Worm (Caenorhabditis elegans) whole organism, young adult: Measurements from ENCODE around the gene fbxb-103.

ENCODE experiments used
- B0035.1 ChIP-seq: sonication (generic microtip); optimal IDR thresholded peaks from 2 replicates; lab custom pipeline; 2016; ENCODE audit warnings: missing genetic modification characterization, mild to moderate bottlenecking, missing compliant biosample characterization, missing genotype, missing genetic modification reagents
- C06A6.2 ChIP-seq: fragments of 200-800 bp; sonication (Bioruptor generic); conservative IDR thresholded peaks from 2 replicates; pipeline ENCODE4 v1.3.6; 2022; ENCODE audit warnings: missing genetic modification characterization, missing compliant biosample characterization
- F10E7.11 ChIP-seq: sonication (generic microtip); optimal IDR thresholded peaks from 2 replicates; lab custom pipeline; 2017; ENCODE audit warnings: mild to moderate bottlenecking, missing genetic modification characterization, moderate library complexity, missing compliant biosample characterization
- F22D6.2 ChIP-seq: sonication (generic microtip); optimal IDR thresholded peaks from 2 replicates; lab custom pipeline; 2016; ENCODE audit warnings: mild to moderate bottlenecking, missing genetic modification characterization, missing compliant biosample characterization
- F37B4.10 ChIP-seq: fragments of 200-800 bp; sonication (Bioruptor generic); IDR thresholded peaks from 2 replicates; pipeline ENCODE4 v1.3.6; 2022; ENCODE audit warnings: missing genetic modification characterization, missing compliant biosample characterization
- Y56A3A.18 ChIP-seq: fragments of 200-800 bp; sonication (Bioruptor generic); IDR thresholded peaks from 2 replicates; pipeline ENCODE4 v1.3.6; 2022; ENCODE audit warnings: missing genetic modification reagents, missing genetic modification characterization, missing compliant biosample characterization
- aptf-2 ChIP-seq: fragments of 200-800 bp; sonication (Bioruptor generic); conservative IDR thresholded peaks from 2 replicates; pipeline ENCODE4 v1.3.6; 2022; ENCODE audit warnings: missing genetic modification reagents, missing genetic modification characterization, missing compliant biosample characterization
- attf-3 ChIP-seq: fragments of 200-800 bp; sonication (Bioruptor generic); conservative IDR thresholded peaks from 2 replicates; pipeline ENCODE4 v1.3.6; 2022; ENCODE audit warnings: missing genetic modification reagents, missing genetic modification characterization, missing compliant biosample characterization
- attf-5 ChIP-seq: fragments of 200-800 bp; sonication (Bioruptor generic); optimal IDR thresholded peaks from 2 replicates; lab custom pipeline; 2018; ENCODE audit warnings: mild to moderate bottlenecking, missing genetic modification characterization, missing compliant biosample characterization
- attf-6 ChIP-seq: fragments of 200-800 bp; sonication (Bioruptor generic); IDR thresholded peaks from 2 replicates; pipeline ENCODE4 v1.3.6; 2022; ENCODE audit warnings: missing genetic modification reagents, missing genetic modification characterization, missing compliant biosample characterization
- bed-1 ChIP-seq: fragments of 200-800 bp; sonication (Bioruptor generic); IDR thresholded peaks from 2 replicates; pipeline ENCODE4 v1.3.6; 2022; ENCODE audit warnings: missing genetic modification reagents, missing genetic modification characterization, missing compliant biosample characterization
- ccch-3 ChIP-seq: fragments of 200-800 bp; sonication (Bioruptor generic); optimal IDR thresholded peaks from 2 replicates; lab custom pipeline; 2018; ENCODE audit warnings: mild to moderate bottlenecking, missing genetic modification characterization, missing compliant biosample characterization
- cebp-1 ChIP-seq, 2 experiments: fragments of 200-800 bp in 1 of 2; sonication (Bioruptor generic) in 1 of 2; sonication (generic microtip) in 1 of 2; IDR thresholded peaks in 1 of 2; optimal IDR thresholded peaks in 1 of 2; 2 replicates each; pipeline versions ENCODE4 v1.3.6 to Lab custom; 2017 to 2022; ENCODE audit warnings: missing compliant biosample characterization in 2 of 2, missing genetic modification characterization in 2 of 2, mild to moderate bottlenecking in 1 of 2, missing genetic modification reagents in 1 of 2, moderate library complexity in 1 of 2
- die-1 ChIP-seq: sonication (generic microtip); optimal IDR thresholded peaks from 2 replicates; lab custom pipeline; 2016; ENCODE audit warnings: missing genotype, mild to moderate bottlenecking, missing genetic modification characterization, missing compliant biosample characterization
- dox-1 ChIP-seq: fragments of 200-800 bp; sonication (Bioruptor generic); IDR thresholded peaks from 2 replicates; pipeline ENCODE4 v1.3.6; 2022; ENCODE audit warnings: missing genetic modification reagents, missing genetic modification characterization, missing compliant biosample characterization
- dpl-1 ChIP-seq: fragments of 150-350 bp; optimal IDR thresholded peaks from 2 replicates; lab custom pipeline; 2014; ENCODE audit warnings: missing biosample characterization, missing genetic modification reagents, missing genetic modification characterization
- him-1 ChIP-seq: sonication (generic microtip); optimal IDR thresholded peaks from 2 replicates; lab custom pipeline; 2016; ENCODE audit warnings: missing genotype, missing genetic modification reagents, missing genetic modification characterization, missing compliant biosample characterization
- hlh-12 ChIP-seq: sonication (generic microtip); optimal IDR thresholded peaks from 2 replicates; lab custom pipeline; 2016; ENCODE audit warnings: missing genetic modification characterization, missing compliant biosample characterization
- hlh-26 ChIP-seq: fragments of 200-800 bp; sonication (Bioruptor generic); conservative IDR thresholded peaks from 2 replicates; pipeline ENCODE4 v1.3.6; 2022; ENCODE audit warnings: missing genetic modification reagents, missing genetic modification characterization, missing compliant biosample characterization
- hmg-1.2 ChIP-seq: fragments of 200-800 bp; sonication (Bioruptor generic); IDR thresholded peaks from 2 replicates; pipeline ENCODE4 v1.3.6; 2022; ENCODE audit warnings: missing genetic modification reagents, missing genetic modification characterization, missing compliant biosample characterization
- hrde-1 ChIP-seq: sonication (generic microtip); optimal IDR thresholded peaks from 2 replicates; lab custom pipeline; 2016; ENCODE audit warnings: missing genetic modification characterization, mild to moderate bottlenecking, missing compliant biosample characterization, moderate library complexity, missing genotype, missing genetic modification reagents, borderline replicate concordance
- hsf-1 ChIP-seq: fragments of 200-800 bp; sonication (Bioruptor generic); IDR thresholded peaks from 2 replicates; pipeline ENCODE4 v1.3.6; 2022; ENCODE audit warnings: missing genetic modification reagents, missing genetic modification characterization, missing compliant biosample characterization
- let-607 ChIP-seq, 2 experiments: fragments of 200-800 bp in 1 of 2; sonication (Bioruptor generic) in 1 of 2; sonication (generic microtip) in 1 of 2; optimal IDR thresholded peaks; 2 replicates each; lab custom pipeline; 2016 to 2018; ENCODE audit warnings: mild to moderate bottlenecking in 2 of 2, missing compliant biosample characterization in 2 of 2, missing genetic modification characterization in 2 of 2, moderate library complexity in 2 of 2, missing genotype in 1 of 2
- lir-1 ChIP-seq: fragments of 200-800 bp; sonication (Bioruptor generic); conservative IDR thresholded peaks from 2 replicates; pipeline ENCODE4 v1.3.6; 2022; ENCODE audit warnings: missing genetic modification reagents, missing genetic modification characterization, missing compliant biosample characterization
- mxl-1 ChIP-seq: sonication (generic microtip); optimal IDR thresholded peaks from 2 replicates; lab custom pipeline; 2016; ENCODE audit warnings: missing genetic modification characterization, missing compliant biosample characterization
- nfyb-1 ChIP-seq: fragments of 200-800 bp; sonication (Bioruptor generic); IDR thresholded peaks from 2 replicates; pipeline ENCODE4 v1.3.6; 2022; ENCODE audit warnings: missing genetic modification reagents, missing genetic modification characterization, missing compliant biosample characterization
- nhr-27 ChIP-seq: fragments of 200-800 bp; sonication (Bioruptor generic); optimal IDR thresholded peaks from 2 replicates; lab custom pipeline; 2018; ENCODE audit warnings: mild to moderate bottlenecking, missing genetic modification characterization, moderate library complexity, missing compliant biosample characterization
- nhr-80 ChIP-seq: sonication (generic microtip); optimal IDR thresholded peaks from 2 replicates; lab custom pipeline; 2016; ENCODE audit warnings: missing genetic modification characterization, missing compliant biosample characterization
- pha-4 ChIP-seq: fragments of 150-350 bp; sonication (generic microtip); optimal IDR thresholded peaks from 2 replicates; lab custom pipeline; 2014; ENCODE audit warnings: missing biosample characterization, missing genetic modification reagents, missing genetic modification characterization
- rcor-1 ChIP-seq: fragments of 200-800 bp; sonication (Bioruptor generic); IDR thresholded peaks from 2 replicates; pipeline ENCODE4 v1.3.6; 2022; ENCODE audit warnings: missing genetic modification reagents, missing genetic modification characterization, missing compliant biosample characterization
- rpc-1 ChIP-seq, 2 experiments: fragments of 150-350 bp in 1 of 2; sonication (generic microtip) in 1 of 2; optimal IDR thresholded peaks; 2 replicates each; lab custom pipeline; 2014 to 2018; ENCODE audit warnings: missing biosample characterization in 1 of 2, missing genetic modification characterization in 1 of 2, missing genetic modification reagents in 1 of 2, missing genotype in 1 of 2
- snpc-4 ChIP-seq, 5 experiments: fragments of 150-350 bp in 1 of 5; sonication (generic microtip) in 4 of 5; optimal IDR thresholded peaks; 2 replicates each; lab custom pipeline; 2014 to 2018; ENCODE audit warnings: missing genetic modification characterization in 5 of 5, missing biosample characterization in 3 of 5, antibody characterized with exemption in 2 of 5, mild to moderate bottlenecking in 2 of 5, missing compliant biosample characterization in 2 of 5, missing genotype in 2 of 5, moderate library complexity in 2 of 5, missing genetic modification reagents in 1 of 5
- somi-1 ChIP-seq: fragments of 200-800 bp; sonication (Bioruptor generic); optimal IDR thresholded peaks from 2 replicates; lab custom pipeline; 2018; ENCODE audit warnings: mild to moderate bottlenecking, missing genetic modification characterization, missing compliant biosample characterization
- sptf-2 ChIP-seq: fragments of 200-800 bp; sonication (Bioruptor generic); optimal IDR thresholded peaks from 2 replicates; lab custom pipeline; 2018; ENCODE audit warnings: mild to moderate bottlenecking, missing genetic modification characterization, missing compliant biosample characterization
- tlf-1 ChIP-seq: fragments of 200-800 bp; sonication (Bioruptor generic); optimal IDR thresholded peaks from 2 replicates; lab custom pipeline; 2018; ENCODE audit warnings: mild to moderate bottlenecking, missing genetic modification characterization, missing compliant biosample characterization
- unc-130 ChIP-seq: sonication (generic microtip); optimal IDR thresholded peaks from 2 replicates; lab custom pipeline; 2016; ENCODE audit warnings: missing genetic modification reagents, missing genetic modification characterization, missing compliant biosample characterization
- unc-62 ChIP-seq: fragments of 150-350 bp; optimal IDR thresholded peaks from 2 replicates; lab custom pipeline; 2014; ENCODE audit warnings: missing biosample characterization, missing genetic modification reagents, missing genetic modification characterization

The fbxb-103 gene

DNA sequence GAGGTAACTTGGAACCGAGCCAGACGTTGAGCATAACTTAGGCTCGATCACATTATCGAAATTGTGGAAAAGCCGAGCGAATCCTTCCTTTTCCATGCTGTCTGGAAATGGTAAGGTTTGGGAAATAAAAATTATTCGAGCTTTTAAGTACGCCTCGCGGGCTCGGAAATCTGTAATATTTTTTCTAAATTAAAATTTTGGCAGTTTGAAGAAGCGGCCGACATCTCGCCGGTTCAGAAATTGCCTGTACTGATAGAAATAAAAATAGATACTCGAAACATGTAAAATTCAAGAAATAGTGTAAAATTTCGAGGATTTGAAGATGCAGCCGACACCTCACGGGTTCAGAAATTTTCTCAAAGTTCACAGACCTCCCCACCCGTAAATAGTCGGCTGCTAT is 3.8 kb downstream of the fbxb-103 start, which contains the start of gene bcmo-2:
TSS of gene bcmo-2 (minus strand) at position 101 of the 400 bp plus-strand sequence.
- TF ChIP-seq attf-3 (no peak), snpc-4 (GFP tag; optimal IDR thresholded peaks at IDR 0.05; lab: Kevin White, UChicago) (no peak), snpc-4 (tag; optimal IDR thresholded peaks at IDR 0.05; lab: Kevin White, UChicago) (peak in 2 of 4 experiments; percentile 1 to 35), dpl-1 (GFP tag; lab: Kevin White, UChicago) (no peak), him-1 (tag; lab: Kevin White, UChicago) (no peak), rpc-1 (optimal IDR thresholded peaks at IDR 0.05; lab: Kevin White, UChicago) (no peak), rpc-1 (tag; optimal IDR thresholded peaks at IDR 0.05; lab: Kevin White, UChicago) (no peak)
- TF ChIP-seq, all 124 proteins: peak for 1

DNA sequence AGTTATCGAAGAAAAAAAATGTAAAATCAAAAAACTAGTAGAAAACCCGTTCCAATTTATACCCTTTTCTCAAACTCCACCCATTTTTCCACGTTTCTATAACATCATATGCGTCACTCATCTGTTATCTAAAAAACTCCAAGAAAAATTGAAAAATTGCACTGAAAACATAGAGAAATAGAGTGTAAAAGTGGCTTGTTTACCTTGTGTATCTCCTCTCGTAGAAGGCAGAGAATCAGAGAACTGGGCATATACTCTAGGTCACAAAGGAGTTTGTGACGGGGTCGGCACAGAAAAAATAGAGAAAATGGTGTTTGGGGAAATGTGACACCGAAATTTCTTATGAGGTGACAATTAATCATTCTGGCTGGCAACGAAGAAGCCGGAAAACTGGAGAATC is 4.3 kb downstream of the fbxb-103 start:
- peak in 1 of 2 experiments; percentile 18 for TF ChIP-seq let-607 (tag; optimal IDR thresholded peaks at IDR 0.05; lab: Kevin White, UChicago)
- peak; percentile 71; the same call in 1 of the 2 replicates for TF ChIP-seq nfyb-1
- no peak for TF ChIP-seq B0035.1 (tag; lab: Kevin White, UChicago)
- TF ChIP-seq hmg-1.2 (GFP tag; lab: Robert Waterston, UW): peak; percentile 43; the same call in 1 of the 2 replicates
- TF ChIP-seq attf-5: peak; percentile 53
- TF ChIP-seq hrde-1 (tag; lab: Kevin White, UChicago): no peak
- TF ChIP-seq lir-1 (GFP tag; lab: Robert Waterston, UW): no peak
- no peak for TF ChIP-seq F22D6.2 (tag; lab: Kevin White, UChicago)
- TF ChIP-seq dox-1 (GFP tag; lab: Robert Waterston, UW): peak; percentile 45; the same call in 1 of the 2 replicates
- peak; percentile 52 for TF ChIP-seq pha-4 (tag; lab: Kevin White, UChicago)
- TF ChIP-seq hsf-1 (GFP tag; lab: Robert Waterston, UW): no peak
- TF ChIP-seq cebp-1 (GFP tag; IDR thresholded peaks at IDR 0.05; lab: Robert Waterston, UW): no peak
- TF ChIP-seq cebp-1 (tag; optimal IDR thresholded peaks at IDR 0.05; lab: Kevin White, UChicago): peak; percentile 55
- no peak for TF ChIP-seq bed-1 (GFP tag; lab: Robert Waterston, UW)
- no peak for TF ChIP-seq Y56A3A.18 (GFP tag; lab: Robert Waterston, UW)
- peak; percentile 87 for TF ChIP-seq nhr-80 (tag; lab: Kevin White, UChicago)
- no peak for TF ChIP-seq somi-1 (GFP tag; lab: Kevin White, UChicago)

DNA sequence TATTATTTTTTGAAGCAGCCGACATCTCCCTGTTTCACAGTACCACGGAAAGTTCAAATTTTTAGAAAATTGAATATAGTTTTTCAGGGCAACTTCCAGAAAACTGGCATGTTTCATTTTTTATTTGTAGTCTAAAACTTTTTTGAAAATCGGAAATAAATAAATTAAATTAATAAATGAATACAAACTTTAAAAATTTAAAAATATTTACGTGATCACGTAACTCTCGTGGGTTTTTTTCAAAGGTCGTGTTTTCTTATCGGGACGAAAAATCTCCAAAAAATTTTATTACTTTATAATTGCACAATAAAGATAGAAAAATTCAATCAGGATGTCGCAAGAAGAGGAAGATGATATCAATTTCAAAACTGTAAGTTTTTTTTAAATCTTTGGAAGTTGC is 4.8 kb downstream of the fbxb-103 start, which contains the start of gene F53C3.1:
TSS of gene F53C3.1 (plus strand) at position 301 of the 400 bp plus-strand sequence.
- TF ChIP-seq C06A6.2 (no peak), attf-6 (no peak), rcor-1 (GFP tag; lab: Robert Waterston, UW) (no peak), sptf-2 (GFP tag; lab: Kevin White, UChicago) (no peak), ccch-3 (GFP tag; lab: Kevin White, UChicago) (no peak), hlh-12 (tag; lab: Kevin White, UChicago) (no peak), unc-62 (GFP tag; lab: Kevin White, UChicago) (no peak), aptf-2 (GFP tag; lab: Robert Waterston, UW) (no peak), F10E7.11 (tag; lab: Kevin White, UChicago) (no peak), tlf-1 (no peak), mxl-1 (tag; lab: Kevin White, UChicago) (no peak), unc-130 (no peak), die-1 (tag; lab: Kevin White, UChicago) (no peak), attf-5 (no peak), F37B4.10 (no peak), hlh-26 (GFP tag; lab: Robert Waterston, UW) (no peak), nhr-27 (tag; lab: Kevin White, UChicago) (no peak)
